Worm (Caenorhabditis elegans) whole organism, late embryonic: ENCODE results near the gene Y73C8C.12.

ENCODE experiments used
- C08G9.2 ChIP-seq: sonication (generic microtip); optimal IDR thresholded peaks from 2 replicates; lab custom pipeline; 2016; ENCODE audit warnings: mild to moderate bottlenecking, missing genetic modification characterization, moderate library complexity, missing compliant biosample characterization
- C38D4.7 ChIP-seq: fragments of 200-800 bp; sonication (Bioruptor generic); optimal IDR thresholded peaks from 2 replicates; lab custom pipeline; 2018; ENCODE audit warnings: mild to moderate bottlenecking, missing genetic modification characterization, moderate library complexity, missing compliant biosample characterization
- F13H6.1 ChIP-seq: sonication (generic microtip); optimal IDR thresholded peaks from 2 replicates; lab custom pipeline; 2016; ENCODE audit warnings: missing genetic modification characterization, missing compliant biosample characterization
- K02D7.2 ChIP-seq: sonication (generic microtip); optimal IDR thresholded peaks from 2 replicates; lab custom pipeline; 2017; ENCODE audit warnings: mild to moderate bottlenecking, missing genetic modification characterization, missing compliant biosample characterization
- T23F11.4 ChIP-seq: fragments of 200-800 bp; sonication (Bioruptor generic); optimal IDR thresholded peaks from 2 replicates; lab custom pipeline; 2018; ENCODE audit warnings: mild to moderate bottlenecking, missing genetic modification characterization, missing compliant biosample characterization
- ahr-1 ChIP-seq: sonication (generic microtip); optimal IDR thresholded peaks from 2 replicates; lab custom pipeline; 2016; ENCODE audit warnings: missing genetic modification characterization, missing compliant biosample characterization
- ama-1 ChIP-seq: fragments of 150-350 bp; optimal IDR thresholded peaks from 2 replicates; lab custom pipeline; 2014
- ceh-14 ChIP-seq: sonication (generic microtip); optimal IDR thresholded peaks from 2 replicates; lab custom pipeline; 2016; ENCODE audit warnings: missing genotype, missing genetic modification characterization, missing compliant biosample characterization
- ceh-2 ChIP-seq: sonication (generic microtip); optimal IDR thresholded peaks from 2 replicates; lab custom pipeline; 2016; ENCODE audit warnings: missing genotype, missing genetic modification characterization, missing compliant biosample characterization
- ceh-22 ChIP-seq: sonication (generic microtip); optimal IDR thresholded peaks from 2 replicates; lab custom pipeline; 2017; ENCODE audit warnings: missing biosample characterization, missing genetic modification characterization
- ceh-24 ChIP-seq: sonication (generic microtip); optimal IDR thresholded peaks from 2 replicates; lab custom pipeline; 2016; ENCODE audit warnings: mild to moderate bottlenecking, missing genetic modification characterization, missing compliant biosample characterization
- ceh-30 ChIP-seq: fragments of 150-350 bp; optimal IDR thresholded peaks from 2 replicates; lab custom pipeline; 2014; ENCODE audit warnings: missing biosample characterization, missing genetic modification characterization
- ceh-31 ChIP-seq: sonication (generic microtip); optimal IDR thresholded peaks from 2 replicates; lab custom pipeline; 2016; ENCODE audit warnings: missing genetic modification characterization, missing compliant biosample characterization
- ceh-34 ChIP-seq: sonication (generic microtip); optimal IDR thresholded peaks from 2 replicates; lab custom pipeline; 2016; ENCODE audit warnings: mild to moderate bottlenecking, missing genetic modification characterization, missing compliant biosample characterization
- ceh-6 ChIP-seq: fragments of 200-800 bp; sonication (Bioruptor generic); optimal IDR thresholded peaks from 2 replicates; lab custom pipeline; 2018; ENCODE audit warnings: mild to moderate bottlenecking, missing genetic modification characterization, missing compliant biosample characterization
- che-1 ChIP-seq: sonication (generic microtip); optimal IDR thresholded peaks from 2 replicates; lab custom pipeline; 2016; ENCODE audit warnings: mild to moderate bottlenecking, missing genetic modification characterization, missing compliant biosample characterization
- eyg-1 ChIP-seq: sonication (generic microtip); optimal IDR thresholded peaks from 2 replicates; lab custom pipeline; 2016; ENCODE audit warnings: missing genotype, missing genetic modification characterization, missing compliant biosample characterization
- fax-1 ChIP-seq: sonication (generic microtip); optimal IDR thresholded peaks from 2 replicates; lab custom pipeline; 2016; ENCODE audit warnings: missing genotype, missing genetic modification characterization, missing compliant biosample characterization
- fkh-6 ChIP-seq: sonication (generic microtip); optimal IDR thresholded peaks from 2 replicates; lab custom pipeline; 2016; ENCODE audit warnings: missing genetic modification characterization, missing compliant biosample characterization
- gmeb-2 ChIP-seq: sonication (generic microtip); optimal IDR thresholded peaks from 2 replicates; lab custom pipeline; 2016; ENCODE audit warnings: missing genetic modification characterization, inconsistent platforms, missing compliant biosample characterization
- hlh-15 ChIP-seq: sonication (generic microtip); optimal IDR thresholded peaks from 2 replicates; lab custom pipeline; 2016; ENCODE audit warnings: missing genetic modification characterization, missing compliant biosample characterization
- hlh-6 ChIP-seq: sonication (generic microtip); optimal IDR thresholded peaks from 2 replicates; lab custom pipeline; 2016; ENCODE audit warnings: missing genotype, missing genetic modification characterization, missing compliant biosample characterization
- hlh-8 ChIP-seq: sonication (generic microtip); optimal IDR thresholded peaks from 2 replicates; lab custom pipeline; 2016; ENCODE audit warnings: missing genotype, missing genetic modification characterization, missing compliant biosample characterization
- lim-6 ChIP-seq: sonication (generic microtip); optimal IDR thresholded peaks from 2 replicates; lab custom pipeline; 2016; ENCODE audit warnings: missing genetic modification characterization, missing compliant biosample characterization
- lin-11 ChIP-seq: fragments of 200-800 bp; sonication (Bioruptor generic); optimal IDR thresholded peaks from 2 replicates; lab custom pipeline; 2018; ENCODE audit warnings: mild to moderate bottlenecking, missing genetic modification characterization, missing compliant biosample characterization
- madf-2 ChIP-seq: sonication (generic microtip); optimal IDR thresholded peaks from 2 replicates; lab custom pipeline; 2017; ENCODE audit warnings: missing genetic modification characterization, missing compliant biosample characterization
- mec-3 ChIP-seq: sonication (generic microtip); optimal IDR thresholded peaks from 2 replicates; lab custom pipeline; 2016; ENCODE audit warnings: borderline replicate concordance, missing genetic modification characterization, missing compliant biosample characterization
- nfya-1 ChIP-seq: sonication (generic microtip); optimal IDR thresholded peaks from 2 replicates; lab custom pipeline; 2017; ENCODE audit warnings: missing genetic modification characterization, mild to moderate bottlenecking, missing compliant biosample characterization, antibody characterized with exemption, moderate library complexity
- nhr-11 ChIP-seq: fragments of 150-350 bp; optimal IDR thresholded peaks from 2 replicates; lab custom pipeline; 2014; ENCODE audit warnings: missing biosample characterization, missing genetic modification characterization
- npax-4 ChIP-seq: sonication (generic microtip); optimal IDR thresholded peaks from 2 replicates; lab custom pipeline; 2016; ENCODE audit warnings: missing genetic modification characterization, missing compliant biosample characterization
- odd-2 ChIP-seq: sonication (generic microtip); optimal IDR thresholded peaks from 2 replicates; lab custom pipeline; 2017; ENCODE audit warnings: antibody characterized with exemption, mild to moderate bottlenecking, missing genetic modification characterization, missing compliant biosample characterization
- pat-9 ChIP-seq: fragments of 200-800 bp; sonication (Bioruptor generic); optimal IDR thresholded peaks from 2 replicates; lab custom pipeline; 2018; ENCODE audit warnings: mild to moderate bottlenecking, missing genetic modification characterization, moderate library complexity, missing compliant biosample characterization
- pha-2 ChIP-seq: sonication (generic microtip); optimal IDR thresholded peaks from 2 replicates; lab custom pipeline; 2017; ENCODE audit warnings: mild to moderate bottlenecking, missing genetic modification characterization, missing compliant biosample characterization
- pha-4 ChIP-seq: fragments of 150-350 bp; optimal IDR thresholded peaks from 2 replicates; lab custom pipeline; 2018; ENCODE audit warnings: missing biosample characterization, missing genetic modification reagents, missing genetic modification characterization
- pqm-1 ChIP-seq: sonication (generic microtip); optimal IDR thresholded peaks from 2 replicates; lab custom pipeline; 2016; ENCODE audit warnings: missing genetic modification characterization, missing compliant biosample characterization
- pros-1 ChIP-seq: fragments of 150-350 bp; optimal IDR thresholded peaks from 2 replicates; lab custom pipeline; 2014; ENCODE audit warnings: missing biosample characterization, missing genetic modification reagents, missing genetic modification characterization
- ref-2 ChIP-seq: sonication (generic microtip); optimal IDR thresholded peaks from 2 replicates; lab custom pipeline; 2016; ENCODE audit warnings: missing genetic modification characterization, missing compliant biosample characterization
- rnt-1 ChIP-seq: sonication (generic microtip); optimal IDR thresholded peaks from 2 replicates; lab custom pipeline; 2016; ENCODE audit warnings: missing genetic modification characterization, missing compliant biosample characterization
- sdc-2 ChIP-seq: sonication (generic microtip); optimal IDR thresholded peaks from 2 replicates; lab custom pipeline; 2016; ENCODE audit warnings: missing genotype, missing genetic modification characterization, missing compliant biosample characterization
- sox-4 ChIP-seq: sonication (generic microtip); optimal IDR thresholded peaks from 2 replicates; lab custom pipeline; 2017; ENCODE audit warnings: mild to moderate bottlenecking, missing genetic modification characterization, inconsistent platforms, missing compliant biosample characterization
- ttx-3 ChIP-seq: sonication (generic microtip); optimal IDR thresholded peaks from 2 replicates; lab custom pipeline; 2016; ENCODE audit warnings: missing genetic modification reagents, missing genetic modification characterization, missing compliant biosample characterization
- unc-42 ChIP-seq: sonication (generic microtip); optimal IDR thresholded peaks from 2 replicates; lab custom pipeline; 2016; ENCODE audit warnings: missing genotype, missing genetic modification characterization, missing compliant biosample characterization
- unc-86 ChIP-seq: sonication (generic microtip); optimal IDR thresholded peaks from 2 replicates; lab custom pipeline; 2016; ENCODE audit warnings: missing genetic modification characterization, missing compliant biosample characterization

Y73C8C.12 gene

ce11 chrV:3128803-3129202 is 3.8 kb downstream of the Y73C8C.12 start, which contains the start of gene tat-6:
Gene tat-6 (plus strand): TSS chrV:3129103.
- TF ChIP-seq pqm-1 (no peak), lin-11 (tag; lab: Kevin White, UChicago) (no peak), ceh-30 (tag; lab: Kevin White, UChicago) (no peak), ama-1 (lab: Kevin White, UChicago) (no peak), fax-1 (no peak), pha-4 (tag; lab: Kevin White, UChicago) (no peak), F13H6.1 (no peak), gmeb-2 (tag; lab: Kevin White, UChicago) (no peak), odd-2 (tag; lab: Kevin White, UChicago) (no peak), ceh-6 (GFP tag; lab: Kevin White, UChicago) (no peak), mec-3 (tag; lab: Kevin White, UChicago) (no peak), eyg-1 (no peak), ref-2 (tag; lab: Kevin White, UChicago) (no peak)

- TF ChIP-seq nhr-11 (tag; lab: Kevin White, UChicago), result no peak
- no peak for TF ChIP-seq hlh-6
- TF ChIP-seq unc-42 (tag; lab: Kevin White, UChicago), result no peak
- TF ChIP-seq ceh-2 (tag; lab: Kevin White, UChicago), result no peak
- no peak for TF ChIP-seq T23F11.4
- no peak for TF ChIP-seq ttx-3
- TF ChIP-seq ceh-34 (tag; lab: Kevin White, UChicago), result no peak
- no peak for TF ChIP-seq ceh-30 (tag; lab: Kevin White, UChicago)
- no peak for TF ChIP-seq ceh-31
- TF ChIP-seq mec-3 (tag; lab: Kevin White, UChicago), result no peak
- TF ChIP-seq ref-2 (tag; lab: Kevin White, UChicago), result no peak
- no peak for TF ChIP-seq fkh-6 (tag; lab: Kevin White, UChicago)
- TF ChIP-seq hlh-15 (tag; lab: Kevin White, UChicago), result no peak
- TF ChIP-seq pat-9 (tag; lab: Kevin White, UChicago), result no peak
- no peak for TF ChIP-seq ahr-1 (tag; lab: Kevin White, UChicago)
- no peak for TF ChIP-seq ceh-14 (tag; lab: Kevin White, UChicago)
- no peak for TF ChIP-seq che-1 (tag; lab: Kevin White, UChicago)
- TF ChIP-seq madf-2 (tag; lab: Kevin White, UChicago), result no peak
- no peak for TF ChIP-seq C38D4.7
- TF ChIP-seq, all 69 proteins: peak for 0
These were observed 7.1 kb downstream of the Y73C8C.12 start for ce11 chrV:3132116-3132515.

DNA sequence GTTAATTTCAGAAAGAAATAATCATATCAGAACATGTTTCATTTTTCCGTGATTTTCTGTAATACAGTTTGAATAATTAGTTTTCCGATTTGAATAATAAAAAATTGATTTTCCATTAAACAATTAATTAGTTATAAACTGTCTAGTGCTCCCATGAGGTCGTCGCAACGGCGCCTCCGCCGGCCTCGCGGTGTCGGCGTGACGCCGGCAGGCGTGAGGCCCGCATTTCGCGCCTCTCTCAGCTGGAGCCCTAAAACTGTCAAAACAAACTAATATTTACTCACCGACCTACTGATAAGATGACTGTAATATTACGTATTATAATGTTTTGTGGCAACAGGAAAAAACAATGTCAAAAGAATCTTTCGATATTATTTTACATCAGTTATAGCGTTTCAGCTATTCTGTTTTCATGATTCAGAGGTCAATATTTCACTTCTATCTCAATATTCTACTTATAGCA is 8.3 kb downstream of the Y73C8C.12 start, which contains the start of gene F02C9.2:
TSS of gene F02C9.2 (plus strand) at position 413 of the 463 bp plus-strand sequence.
- TF ChIP-seq nfya-1 (tag; lab: Kevin White, UChicago) (no peak), che-1 (tag; lab: Kevin White, UChicago) (no peak), npax-4 (tag; lab: Kevin White, UChicago) (no peak), lin-11 (tag; lab: Kevin White, UChicago) (no peak), unc-42 (tag; lab: Kevin White, UChicago) (no peak)

ce11 chrV:3138488-3138887 is 13.5 kb downstream of the Y73C8C.12 start, which contains the start of the genes irld-3 and F02C9.1:
Gene irld-3 (minus strand): TSS chrV:3138588.
Gene F02C9.1 (plus strand): TSS chrV:3138703.
- no peak for TF ChIP-seq ceh-6 (GFP tag; lab: Kevin White, UChicago)
- TF ChIP-seq pros-1 (tag; lab: Kevin White, UChicago), result no peak
- no peak for TF ChIP-seq sox-4 (tag; lab: Kevin White, UChicago)
- TF ChIP-seq hlh-8 (tag; lab: Kevin White, UChicago), result no peak

ce11 chrV:3141190-3141589 is 16.2 kb downstream of the Y73C8C.12 start, which contains the start of gene srab-9:
Gene srab-9 (minus strand): TSS chrV:3141290.
- TF ChIP-seq ceh-22 (tag; lab: Kevin White, UChicago) (no peak), ceh-30 (tag; lab: Kevin White, UChicago) (no peak), unc-86 (tag; lab: Kevin White, UChicago) (no peak), hlh-6 (no peak), rnt-1 (no peak), hlh-8 (tag; lab: Kevin White, UChicago) (no peak), ceh-24 (no peak), lim-6 (tag; lab: Kevin White, UChicago) (no peak), C08G9.2 (tag; lab: Kevin White, UChicago) (no peak), sdc-2 (tag; lab: Kevin White, UChicago) (no peak), che-1 (tag; lab: Kevin White, UChicago) (no peak), K02D7.2 (tag; lab: Kevin White, UChicago) (no peak), pha-2 (tag; lab: Kevin White, UChicago) (no peak)
